Fruit fly (Drosophila melanogaster): ENCODE data around the gene M1BP.

M1BP gene

DNA sequence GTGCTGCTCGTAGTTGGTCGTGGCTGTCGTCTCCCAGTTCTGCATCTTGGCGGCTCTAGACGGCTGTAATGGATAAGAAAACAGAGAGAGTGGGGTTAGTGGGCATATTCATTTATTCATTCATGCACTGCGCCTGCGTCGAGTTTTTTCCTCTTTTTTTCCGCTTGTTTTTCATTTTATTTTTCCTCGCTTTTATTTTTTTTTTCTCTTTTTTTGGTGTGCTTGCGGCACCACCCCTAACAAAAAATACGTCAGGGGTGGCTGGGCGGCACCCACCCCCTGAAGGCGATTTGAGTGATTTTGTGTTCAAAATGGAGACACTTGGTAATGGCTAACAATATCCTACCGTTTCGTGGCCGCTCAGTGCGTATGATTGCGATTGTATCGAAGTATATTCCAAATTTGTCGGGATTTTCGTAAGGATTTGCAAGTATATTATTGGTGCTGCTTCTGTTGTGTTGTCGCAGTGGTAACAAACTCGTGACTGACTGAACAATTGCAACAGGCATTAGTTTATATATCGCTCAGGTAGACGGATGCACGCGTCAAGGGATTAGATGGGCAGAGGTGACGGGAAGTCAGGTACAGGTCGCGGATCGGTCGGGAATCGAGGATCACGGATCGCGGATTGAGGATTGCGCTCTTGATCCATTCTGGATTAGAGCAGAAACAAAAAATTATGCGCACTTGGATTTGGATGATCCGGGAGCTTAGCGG, 37.2 kb downstream of the M1BP start:
- TF ChIP-seq ase (GFP tag; IDR thresholded peaks at IDR 0.05) (no peak), CG8944 (GFP tag; optimal IDR thresholded peaks at IDR 0.05) (no peak), CG32532 (GFP tag; IDR thresholded peaks at IDR 0.05) (peak; percentile 74; the same call in 1 of the 2 replicates), CG12299 (tag; optimal IDR thresholded peaks at IDR 0.05) (peak; percentile 2), CG7987 (GFP tag; optimal IDR thresholded peaks at IDR 0.05) (no peak), Fer3 (tag; optimal IDR thresholded peaks at IDR 0.05) (peak; percentile 62), CrebB (tag; optimal IDR thresholded peaks at IDR 0.05) (peak; percentile 74), Sry-β (GFP tag; optimal IDR thresholded peaks at IDR 0.05) (no peak), nom (GFP tag; optimal IDR thresholded peaks at IDR 0.05) (peak; percentile 96), h (optimal IDR thresholded peaks at IDR 0.05) (no peak), CG16863 (GFP tag; optimal IDR thresholded peaks at IDR 0.05) (no peak), CG17359 (tag; optimal IDR thresholded peaks at IDR 0.05) (peak; percentile 84), nerfin-1 (tag; optimal IDR thresholded peaks at IDR 0.05) (no peak), schlank (tag; optimal IDR thresholded peaks at IDR 0.05) (peak; percentile 55), lab (GFP tag; optimal IDR thresholded peaks at IDR 0.05) (peak; percentile 56), Nf-YB (GFP tag; optimal IDR thresholded peaks at IDR 0.05) (peak; percentile 66), caup (GFP tag; optimal IDR thresholded peaks at IDR 0.05; ENCODE audit: severe bottlenecking) (peak; percentile 59), CG14014 (GFP tag; IDR thresholded peaks at IDR 0.05) (0 out of 2 replicates have a peak, but pooled peaks have one; percentile 45), br (optimal IDR thresholded peaks at IDR 0.05) (no peak), eyg (GFP tag; optimal IDR thresholded peaks at IDR 0.05) (no peak), Rx (GFP tag; IDR thresholded peaks at IDR 0.05) (no peak), H15 (GFP tag; IDR thresholded peaks at IDR 0.05) (no peak), dpn (GFP tag; optimal IDR thresholded peaks at IDR 0.05) (peak in 1 of 2 experiments; percentile 10), CG13296 (GFP tag; optimal IDR thresholded peaks at IDR 0.05) (peak; percentile 80), Sox102F (GFP tag; optimal IDR thresholded peaks at IDR 0.05) (no peak), Atf6 (GFP tag; IDR thresholded peaks at IDR 0.05) (peak; percentile 78), lilli (GFP tag; optimal IDR thresholded peaks at IDR 0.05) (no peak), sima (GFP tag; optimal IDR thresholded peaks at IDR 0.05) (no peak), toy (GFP tag; IDR thresholded peaks at IDR 0.05) (peak; percentile 48; the same call in 1 of the 2 replicates), chm (GFP tag; IDR thresholded peaks at IDR 0.05) (peak; percentile 50; the same call in 1 of the 2 replicates), CG4707 (GFP tag; optimal IDR thresholded peaks at IDR 0.05) (no peak), onecut (GFP tag; IDR thresholded peaks at IDR 0.05) (peak; percentile 14; the same call in 1 of the 2 replicates), pros (GFP tag; optimal IDR thresholded peaks at IDR 0.05) (no peak), Oaz (GFP tag; IDR thresholded peaks at IDR 0.05) (0 out of 2 replicates have a peak, but pooled peaks have one; percentile 18), pan (optimal IDR thresholded peaks at IDR 0.05) (no peak), pan (GFP tag; optimal IDR thresholded peaks at IDR 0.05 in 1 of 2, IDR thresholded peaks at IDR 0.05 in 1 of 2) (peak in 1 of 2 experiments; percentile 20), CG33557 (GFP tag; optimal IDR thresholded peaks at IDR 0.05) (no peak), CG2120 (GFP tag; optimal IDR thresholded peaks at IDR 0.05) (no peak), run (tag; optimal IDR thresholded peaks at IDR 0.05) (no peak), hbn (GFP tag; IDR thresholded peaks at IDR 0.05; ENCODE audit: partially characterized antibody) (no peak), ham (GFP tag; IDR thresholded peaks at IDR 0.05) (no peak), sqz (GFP tag; optimal IDR thresholded peaks at IDR 0.05) (peak; percentile 93), BtbVII (GFP tag; optimal IDR thresholded peaks at IDR 0.05) (peak; percentile 84), CG14860 (GFP tag; IDR thresholded peaks at IDR 0.05; ENCODE audit: partially characterized antibody) (no peak), wor (GFP tag; IDR thresholded peaks at IDR 0.05) (no peak), kah (GFP tag; optimal IDR thresholded peaks at IDR 0.05) (no peak), CG10543 (GFP tag; optimal IDR thresholded peaks at IDR 0.05) (peak; percentile 45), Stat92E (GFP tag; optimal IDR thresholded peaks at IDR 0.05) (no peak), Rfx (GFP tag; IDR thresholded peaks at IDR 0.05) (peak; percentile 66; the same call in 1 of the 2 replicates)

All from whole organism, embryonic.